Worm (Caenorhabditis elegans): ENCODE measurements around the gene F56A11.5.

F56A11.5 gene

ce11 chrIV:570799-571300 is at the start of gene F56A11.5:
Gene F56A11.5, minus strand, starts transcription at chrIV:570849.
- TF ChIP-seq mep-1 (tag; optimal IDR thresholded peaks at IDR 0.05): no peak
- no peak for TF ChIP-seq nhr-2 (tag; optimal IDR thresholded peaks at IDR 0.05)
- no peak for TF ChIP-seq ceh-43 (GFP tag; optimal IDR thresholded peaks at IDR 0.05)
- TF ChIP-seq snpc-4 (tag; optimal IDR thresholded peaks at IDR 0.05): no peak
- TF ChIP-seq ceh-83 (GFP tag; optimal IDR thresholded peaks at IDR 0.05): no peak
- TF ChIP-seq elt-3 (tag; optimal IDR thresholded peaks at IDR 0.05): no peak
- TF ChIP-seq mls-2 (tag; optimal IDR thresholded peaks at IDR 0.05): no peak

ce11 chrIV:620324-620723 is 49.7 kb upstream of the F56A11.5 start:
- TF ChIP-seq elt-3 (tag; optimal IDR thresholded peaks at IDR 0.05) (no peak), ceh-43 (GFP tag; optimal IDR thresholded peaks at IDR 0.05) (peak; percentile 74), unc-62 (GFP tag; optimal IDR thresholded peaks at IDR 0.05) (peak; percentile 5), unc-120 (tag; optimal IDR thresholded peaks at IDR 0.05; ENCODE audit: poor library complexity, severe bottlenecking) (peak; percentile 76), ceh-39 (tag; optimal IDR thresholded peaks at IDR 0.05) (no peak), pha-4 (tag; optimal IDR thresholded peaks at IDR 0.05) (peak; percentile 26), elt-1 (tag; optimal IDR thresholded peaks at IDR 0.05; ENCODE audit: borderline replicate concordance, insufficient read depth) (no peak), unc-39 (tag; optimal IDR thresholded peaks at IDR 0.05) (no peak), mep-1 (tag; optimal IDR thresholded peaks at IDR 0.05) (peak; percentile 29), mab-5 (tag; optimal IDR thresholded peaks at IDR 0.05) (no peak), drap-1 (GFP tag; optimal IDR thresholded peaks at IDR 0.05) (peak; percentile 82), ham-2 (GFP tag; optimal IDR thresholded peaks at IDR 0.05) (peak; percentile 68), nhr-76 (tag; optimal IDR thresholded peaks at IDR 0.05) (no peak), ces-1 (GFP tag; optimal IDR thresholded peaks at IDR 0.05) (peak; percentile 28), nhr-28 (tag; optimal IDR thresholded peaks at IDR 0.05) (peak; percentile 20), M03D4.4 (tag; optimal IDR thresholded peaks at IDR 0.05) (peak; percentile 86), zip-8 (tag; optimal IDR thresholded peaks at IDR 0.05) (no peak), lsy-2 (tag; optimal IDR thresholded peaks at IDR 0.05) (peak; percentile 2), lin-32 (GFP tag; optimal IDR thresholded peaks at IDR 0.05) (peak; percentile 81), mls-2 (tag; optimal IDR thresholded peaks at IDR 0.05) (peak; percentile 78), ztf-11 (tag; optimal IDR thresholded peaks at IDR 0.05) (peak; percentile 21), nhr-237 (tag; optimal IDR thresholded peaks at IDR 0.05) (peak; percentile 8), sptf-1 (tag; optimal IDR thresholded peaks at IDR 0.05) (peak; percentile 91), lin-13 (tag; optimal IDR thresholded peaks at IDR 0.05) (no peak), cnd-1 (tag; optimal IDR thresholded peaks at IDR 0.05) (peak; percentile 76), blmp-1 (tag; optimal IDR thresholded peaks at IDR 0.05) (no peak), ceh-83 (GFP tag; optimal IDR thresholded peaks at IDR 0.05) (peak; percentile 85), bed-3 (GFP tag; optimal IDR thresholded peaks at IDR 0.05) (peak; percentile 69), nhr-2 (tag; optimal IDR thresholded peaks at IDR 0.05) (no peak), nhr-12 (tag; optimal IDR thresholded peaks at IDR 0.05) (no peak), flh-1 (GFP tag; optimal IDR thresholded peaks at IDR 0.05) (peak; percentile 70), hlh-1 (tag; optimal IDR thresholded peaks at IDR 0.05) (no peak), tbx-8 (GFP tag; optimal IDR thresholded peaks at IDR 0.05) (peak; percentile 72), sem-2 (GFP tag; optimal IDR thresholded peaks at IDR 0.05) (peak; percentile 61), snpc-4 (tag; optimal IDR thresholded peaks at IDR 0.05) (no peak)

ce11 chrIV:619766-620165 is 49.1 kb upstream of the F56A11.5 start:
- TF ChIP-seq sptf-1 (tag; optimal IDR thresholded peaks at IDR 0.05) (no peak), snpc-4 (tag; optimal IDR thresholded peaks at IDR 0.05) (no peak), mep-1 (tag; optimal IDR thresholded peaks at IDR 0.05) (no peak), zip-8 (tag; optimal IDR thresholded peaks at IDR 0.05) (no peak), elt-3 (tag; optimal IDR thresholded peaks at IDR 0.05) (no peak), unc-39 (tag; optimal IDR thresholded peaks at IDR 0.05) (no peak)

- no peak for TF ChIP-seq tbx-8 (GFP tag; optimal IDR thresholded peaks at IDR 0.05)
- TF ChIP-seq nhr-12 (tag; optimal IDR thresholded peaks at IDR 0.05): no peak
- TF ChIP-seq ztf-11 (tag; optimal IDR thresholded peaks at IDR 0.05): no peak
- TF ChIP-seq ham-2 (GFP tag; optimal IDR thresholded peaks at IDR 0.05): no peak
- no peak for TF ChIP-seq snpc-4 (tag; optimal IDR thresholded peaks at IDR 0.05)
- no peak for TF ChIP-seq lsy-2 (tag; optimal IDR thresholded peaks at IDR 0.05)
- TF ChIP-seq flh-1 (GFP tag; optimal IDR thresholded peaks at IDR 0.05): no peak
- TF ChIP-seq cnd-1 (tag; optimal IDR thresholded peaks at IDR 0.05): no peak
- no peak for TF ChIP-seq mab-5 (tag; optimal IDR thresholded peaks at IDR 0.05)
- no peak for TF ChIP-seq elt-3 (tag; optimal IDR thresholded peaks at IDR 0.05)
- no peak for TF ChIP-seq drap-1 (GFP tag; optimal IDR thresholded peaks at IDR 0.05)
- TF ChIP-seq unc-62 (GFP tag; optimal IDR thresholded peaks at IDR 0.05): no peak
- TF ChIP-seq hlh-1 (tag; optimal IDR thresholded peaks at IDR 0.05): no peak
- TF ChIP-seq unc-120 (tag; optimal IDR thresholded peaks at IDR 0.05; ENCODE audit: poor library complexity, severe bottlenecking): no peak
- TF ChIP-seq nhr-28 (tag; optimal IDR thresholded peaks at IDR 0.05): no peak
- TF ChIP-seq sptf-1 (tag; optimal IDR thresholded peaks at IDR 0.05): no peak
- TF ChIP-seq nhr-76 (tag; optimal IDR thresholded peaks at IDR 0.05): no peak
- no peak for TF ChIP-seq ceh-43 (GFP tag; optimal IDR thresholded peaks at IDR 0.05)
These were observed 44.6 kb upstream of the F56A11.5 start, which contains the start of gene C18H7.1 for ce11 chrIV:615244-615643. Gene C18H7.1, plus strand, starts transcription at chrIV:615544.
